Worm (Caenorhabditis elegans) whole organism, L1 larva: Measurements from ENCODE around the gene ZK112.4.

Experiments
- C16A3.4 ChIP-seq: fragments of 150-350 bp; optimal IDR thresholded peaks from 2 replicates; lab custom pipeline; 2014; ENCODE audit warnings: missing biosample characterization, missing genetic modification characterization
- Y116A8C.19 ChIP-seq: sonication (generic microtip); optimal IDR thresholded peaks from 2 replicates; lab custom pipeline; 2016; ENCODE audit warnings: missing compliant biosample characterization, missing genetic modification characterization, borderline replicate concordance
- aha-1 ChIP-seq: fragments of 150-350 bp; optimal IDR thresholded peaks from 2 replicates; lab custom pipeline; 2014; ENCODE audit warnings: missing biosample characterization, missing genetic modification characterization
- alr-1 ChIP-seq: fragments of 200-800 bp; sonication (Bioruptor generic); optimal IDR thresholded peaks from 2 replicates; lab custom pipeline; 2018; ENCODE audit warnings: borderline replicate concordance, mild to moderate bottlenecking, missing genetic modification characterization, missing compliant biosample characterization
- blmp-1 ChIP-seq: fragments of 150-350 bp; optimal IDR thresholded peaks from 2 replicates; lab custom pipeline; 2014; ENCODE audit warnings: missing biosample characterization, missing genetic modification characterization
- ceh-63 ChIP-seq: fragments of 200-800 bp; sonication (Bioruptor generic); optimal IDR thresholded peaks from 2 replicates; lab custom pipeline; 2018; ENCODE audit warnings: mild to moderate bottlenecking, missing genetic modification characterization, missing compliant biosample characterization
- ceh-8 ChIP-seq: fragments of 200-800 bp; sonication (Bioruptor generic); optimal IDR thresholded peaks from 2 replicates; lab custom pipeline; 2018; ENCODE audit warnings: mild to moderate bottlenecking, missing genetic modification characterization, moderate library complexity, missing compliant biosample characterization
- ceh-82 ChIP-seq, 3 experiments: fragments of 150-350 bp in 1 of 3; sonication (generic microtip) in 2 of 3; optimal IDR thresholded peaks; 2 replicates each; lab custom pipeline; 2014 to 2017; ENCODE audit warnings: missing biosample characterization in 3 of 3, missing genetic modification characterization in 3 of 3
- ceh-88 ChIP-seq: fragments of 200-800 bp; sonication (Bioruptor generic); IDR thresholded peaks from 2 replicates; pipeline ENCODE4 v1.3.6; 2022; ENCODE audit warnings: missing genetic modification characterization, missing compliant biosample characterization
- ceh-90 ChIP-seq: sonication (generic microtip); optimal IDR thresholded peaks from 2 replicates; lab custom pipeline; 2016; ENCODE audit warnings: missing genetic modification characterization, missing compliant biosample characterization
- ces-1 ChIP-seq: fragments of 150-350 bp; optimal IDR thresholded peaks from 2 replicates; lab custom pipeline; 2014; ENCODE audit warnings: missing biosample characterization, missing genetic modification reagents, missing genetic modification characterization
- dpl-1 ChIP-seq, 3 experiments: fragments of 150-350 bp in 2 of 3; sonication (generic microtip) in 1 of 3; optimal IDR thresholded peaks; 2 replicates each; lab custom pipeline; 2014 to 2017; ENCODE audit warnings: missing biosample characterization in 3 of 3, missing genetic modification characterization in 3 of 3, missing genetic modification reagents in 3 of 3
- efl-1 ChIP-seq, 4 experiments: fragments of 150-350 bp; optimal IDR thresholded peaks in 3 of 4; peaks in 1 of 4; 1 replicate in 1 of 4; 2 replicates in 3 of 4; lab custom pipeline; 2014; ENCODE audit warnings: missing biosample characterization in 2 of 4, missing genetic modification characterization in 2 of 4, missing genetic modification reagents in 2 of 4
- elt-2 ChIP-seq: sonication (generic microtip); optimal IDR thresholded peaks from 2 replicates; lab custom pipeline; 2016; ENCODE audit warnings: missing genetic modification characterization, mild to moderate bottlenecking, inconsistent platforms, missing compliant biosample characterization, missing genetic modification reagents
- elt-3 ChIP-seq, 6 experiments: fragments of 150-350 bp in 1 of 6; sonication (generic microtip); optimal IDR thresholded peaks; 2 replicates each; lab custom pipeline; 2017 to 2018; ENCODE audit warnings: missing biosample characterization in 6 of 6, missing genetic modification characterization in 6 of 6, inconsistent platforms in 1 of 6
- ets-5 ChIP-seq: fragments of 200-800 bp; sonication (Bioruptor generic); IDR thresholded peaks from 2 replicates; pipeline ENCODE4 v1.3.6; 2022; ENCODE audit warnings: missing genetic modification characterization, missing compliant biosample characterization
- fkh-10 ChIP-seq: sonication (generic microtip); optimal IDR thresholded peaks from 2 replicates; lab custom pipeline; 2017; ENCODE audit warnings: missing biosample characterization, missing genetic modification reagents, missing genetic modification characterization
- fkh-8 ChIP-seq: sonication (generic microtip); optimal IDR thresholded peaks from 2 replicates; lab custom pipeline; 2016; ENCODE audit warnings: mild to moderate bottlenecking, missing genetic modification characterization, missing compliant biosample characterization
- grh-1 ChIP-seq: fragments of 200-800 bp; sonication (Bioruptor generic); IDR thresholded peaks from 2 replicates; pipeline ENCODE4 v1.3.6; 2022; ENCODE audit warnings: missing genetic modification reagents, missing genetic modification characterization, missing compliant biosample characterization
- lin-14 ChIP-seq: fragments of 200-800 bp; sonication (Bioruptor generic); optimal IDR thresholded peaks from 2 replicates; lab custom pipeline; 2018; ENCODE audit warnings: mild to moderate bottlenecking, missing genetic modification characterization, moderate library complexity, missing compliant biosample characterization
- lin-39 ChIP-seq: fragments of 150-350 bp; optimal IDR thresholded peaks from 2 replicates; lab custom pipeline; 2014; ENCODE audit warnings: missing biosample characterization, missing genetic modification reagents, missing genetic modification characterization
- lir-3 ChIP-seq: sonication (generic microtip); optimal IDR thresholded peaks from 2 replicates; lab custom pipeline; 2016; ENCODE audit warnings: mild to moderate bottlenecking, missing genetic modification characterization, moderate library complexity, missing compliant biosample characterization; ENCODE audit not compliant: poor library complexity
- lsy-2 ChIP-seq, 2 experiments: fragments of 150-350 bp; optimal IDR thresholded peaks; 2 replicates each; lab custom pipeline; 2014; ENCODE audit warnings: missing biosample characterization in 2 of 2, missing genetic modification characterization in 2 of 2
- mef-2 ChIP-seq: fragments of 150-350 bp; optimal IDR thresholded peaks from 2 replicates; lab custom pipeline; 2014; ENCODE audit warnings: missing biosample characterization, missing genetic modification characterization
- mep-1 ChIP-seq: fragments of 150-350 bp; optimal IDR thresholded peaks from 2 replicates; lab custom pipeline; 2014; ENCODE audit warnings: missing biosample characterization, missing genetic modification characterization
- nhr-11 ChIP-seq: fragments of 150-350 bp; optimal IDR thresholded peaks from 2 replicates; lab custom pipeline; 2014; ENCODE audit warnings: missing biosample characterization, missing genetic modification characterization
- nhr-12 ChIP-seq: sonication (generic microtip); optimal IDR thresholded peaks from 2 replicates; lab custom pipeline; 2017; ENCODE audit warnings: missing biosample characterization, missing genetic modification characterization
- nhr-237 ChIP-seq: fragments of 150-350 bp; optimal IDR thresholded peaks from 2 replicates; lab custom pipeline; 2014; ENCODE audit warnings: missing biosample characterization, missing genetic modification characterization
- nhr-47 ChIP-seq: sonication (generic microtip); optimal IDR thresholded peaks from 2 replicates; lab custom pipeline; 2016; ENCODE audit warnings: mild to moderate bottlenecking, missing genetic modification characterization, moderate library complexity, missing compliant biosample characterization
- nhr-71 ChIP-seq: sonication (generic microtip); optimal IDR thresholded peaks from 2 replicates; lab custom pipeline; 2016; ENCODE audit warnings: mild to moderate bottlenecking, missing genetic modification characterization, moderate library complexity, missing compliant biosample characterization
- nhr-76 ChIP-seq: sonication (generic microtip); optimal IDR thresholded peaks from 2 replicates; lab custom pipeline; 2017; ENCODE audit warnings: missing biosample characterization, missing genetic modification characterization
- nhr-77 ChIP-seq: fragments of 150-350 bp; optimal IDR thresholded peaks from 2 replicates; lab custom pipeline; 2014; ENCODE audit warnings: missing biosample characterization, missing genetic modification characterization
- pqm-1 ChIP-seq: sonication (generic microtip); optimal IDR thresholded peaks from 3 replicates; lab custom pipeline; 2017; ENCODE audit warnings: missing biosample characterization, missing genetic modification characterization
- snpc-4 ChIP-seq: fragments of 150-350 bp; optimal IDR thresholded peaks from 2 replicates; lab custom pipeline; 2014; ENCODE audit warnings: missing biosample characterization, missing genetic modification characterization
- sox-4 ChIP-seq: sonication (generic microtip); optimal IDR thresholded peaks from 2 replicates; lab custom pipeline; 2016; ENCODE audit warnings: missing genetic modification characterization, missing compliant biosample characterization
- swsn-7 ChIP-seq: sonication (generic microtip); optimal IDR thresholded peaks from 2 replicates; lab custom pipeline; 2016; ENCODE audit warnings: missing genetic modification characterization, missing compliant biosample characterization
- tbx-2 ChIP-seq: sonication (generic microtip); optimal IDR thresholded peaks from 2 replicates; lab custom pipeline; 2016; ENCODE audit warnings: missing genetic modification characterization, missing compliant biosample characterization
- tlp-1 ChIP-seq: fragments of 150-350 bp; optimal IDR thresholded peaks from 2 replicates; lab custom pipeline; 2014; ENCODE audit warnings: missing biosample characterization, missing genetic modification characterization
- unc-130 ChIP-seq: fragments of 150-350 bp; optimal IDR thresholded peaks from 2 replicates; lab custom pipeline; 2017; ENCODE audit warnings: missing biosample characterization, missing genetic modification characterization, inconsistent platforms
- unc-98 ChIP-seq: fragments of 200-800 bp; sonication (Bioruptor generic); IDR thresholded peaks from 2 replicates; pipeline ENCODE4 v1.3.6; 2022; ENCODE audit warnings: missing genetic modification characterization, missing compliant biosample characterization
- xbp-1 ChIP-seq: sonication (generic microtip); optimal IDR thresholded peaks from 2 replicates; lab custom pipeline; 2016; ENCODE audit warnings: missing genetic modification characterization, missing compliant biosample characterization
- zip-4 ChIP-seq: fragments of 200-800 bp; sonication (Bioruptor generic); optimal IDR thresholded peaks from 2 replicates; lab custom pipeline; 2018; ENCODE audit warnings: mild to moderate bottlenecking, missing genetic modification characterization, moderate library complexity, missing compliant biosample characterization
- ztf-11 ChIP-seq, 2 experiments: sonication (generic microtip); optimal IDR thresholded peaks; 2 replicates each; lab custom pipeline; 2016 to 2017; ENCODE audit warnings: missing genetic modification characterization in 2 of 2, missing biosample characterization in 1 of 2, missing compliant biosample characterization in 1 of 2
- ztf-4 ChIP-seq: fragments of 150-350 bp; optimal IDR thresholded peaks from 2 replicates; lab custom pipeline; 2014; ENCODE audit warnings: missing biosample characterization, missing genetic modification characterization

The ZK112.4 gene

DNA sequence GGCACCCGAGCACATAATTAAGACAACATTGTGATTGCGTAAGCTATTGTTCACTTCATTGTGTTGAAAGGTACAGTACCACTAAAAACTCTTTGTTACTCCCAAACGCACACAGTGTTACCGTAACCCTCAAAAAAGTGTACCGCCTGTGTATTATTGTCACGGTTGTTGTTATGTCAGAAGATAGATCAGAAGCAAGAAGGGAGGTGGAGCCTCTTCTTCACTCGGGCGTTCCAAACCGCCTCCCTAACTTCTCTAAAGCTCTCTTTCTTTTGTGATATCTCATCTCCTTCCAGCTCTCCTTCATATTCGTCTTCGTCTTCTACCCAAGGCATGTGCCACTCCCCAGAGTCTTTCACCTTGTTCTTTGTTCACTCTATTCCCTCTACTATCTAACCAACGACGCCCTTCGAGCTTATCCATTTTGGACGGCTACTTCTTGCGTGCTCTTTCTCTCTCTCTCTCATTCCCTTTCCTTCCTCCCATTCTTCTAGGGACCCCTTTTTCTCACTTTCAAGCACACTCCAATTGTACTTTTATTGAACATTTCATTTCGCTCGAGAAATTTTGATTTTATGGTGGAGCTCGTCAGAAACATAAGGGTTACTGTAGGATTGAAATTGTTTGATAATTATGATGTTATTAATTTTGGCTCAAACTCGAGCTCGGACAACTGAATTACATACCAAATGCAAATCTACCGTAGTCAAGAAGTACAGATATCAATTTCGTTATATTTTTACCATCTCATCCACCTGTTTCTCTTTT is 4.1 kb downstream of the ZK112.4 start (continued):
- TF ChIP-seq C16A3.4 (tag; lab: Kevin White, UChicago) (no peak), Y116A8C.19 (no peak), ces-1 (GFP tag; lab: Kevin White, UChicago) (no peak), ets-5 (GFP tag; lab: Robert Waterston, UW) (no peak), ztf-4 (tag; lab: Kevin White, UChicago) (peak; percentile 18), nhr-237 (tag; lab: Kevin White, UChicago) (no peak), fkh-10 (GFP tag; lab: Kevin White, UChicago) (peak; percentile 68), nhr-71 (peak; percentile 9), ceh-82 (tag; optimal IDR thresholded peaks at IDR 0.05; lab: Kevin White, UChicago) (peak in 1 of 3 experiments; percentile 50), swsn-7 (tag; lab: Kevin White, UChicago) (no peak), fkh-8 (tag; lab: Kevin White, UChicago) (peak; percentile 42), elt-2 (tag; lab: Kevin White, UChicago) (no peak), ztf-11 (tag; optimal IDR thresholded peaks at IDR 0.05; lab: Kevin White, UChicago) (no peak), dpl-1 (GFP tag; optimal IDR thresholded peaks at IDR 0.05; lab: Kevin White, UChicago) (no peak), sox-4 (tag; lab: Kevin White, UChicago) (no peak), nhr-77 (tag; lab: Kevin White, UChicago) (no peak), nhr-11 (tag; lab: Kevin White, UChicago) (no peak), xbp-1 (tag; lab: Kevin White, UChicago) (no peak), nhr-47 (tag; lab: Kevin White, UChicago) (no peak), unc-130 (no peak), ceh-88 (GFP tag; lab: Robert Waterston, UW) (no peak), efl-1 (optimal IDR thresholded peaks at IDR 0.05; lab: Kevin White, UChicago) (no peak), efl-1 (GFP tag; optimal IDR thresholded peaks at IDR 0.05 in 1 of 2; lab: Kevin White, UChicago) (peak in 1 of 2 experiments; percentile 63), nhr-12 (tag; lab: Kevin White, UChicago) (no peak), nhr-76 (tag; lab: Kevin White, UChicago) (no peak), alr-1 (tag; lab: Kevin White, UChicago) (peak; percentile 9), lin-39 (no peak), grh-1 (GFP tag; lab: Robert Waterston, UW) (no peak), ceh-8 (GFP tag; lab: Kevin White, UChicago) (peak; percentile 17), aha-1 (tag; lab: Kevin White, UChicago) (no peak), lin-14 (GFP tag; lab: Kevin White, UChicago) (peak; percentile 71), blmp-1 (tag; lab: Kevin White, UChicago) (no peak), lir-3 (tag; lab: Kevin White, UChicago) (no peak), ceh-63 (GFP tag; lab: Kevin White, UChicago) (no peak), elt-3 (tag; optimal IDR thresholded peaks at IDR 0.05; lab: Kevin White, UChicago) (no peak), mep-1 (no peak), snpc-4 (tag; lab: Kevin White, UChicago) (no peak)
- TF ChIP-seq, all 84 proteins: peak for 11

DNA sequence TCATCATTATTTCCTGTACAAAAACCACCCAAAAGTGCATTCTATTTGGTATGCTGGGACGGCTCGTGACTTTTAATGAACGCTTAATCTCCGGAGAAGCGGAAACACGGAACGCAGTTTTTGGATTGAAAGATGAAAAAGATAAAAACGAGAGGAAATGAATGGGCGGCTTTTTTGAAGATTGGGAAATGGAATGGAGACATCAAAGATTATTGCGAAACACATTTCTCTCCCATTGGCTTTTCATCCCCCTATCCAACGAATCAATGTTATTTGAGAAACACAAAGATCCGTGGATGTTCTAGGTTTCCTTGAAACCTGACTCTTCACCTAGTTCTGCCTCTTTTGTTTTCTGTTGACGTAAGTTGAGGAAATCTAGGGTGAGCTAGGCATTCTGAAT is 5.4 kb downstream of the ZK112.4 start:
- TF ChIP-seq efl-1 (optimal IDR thresholded peaks at IDR 0.05; lab: Kevin White, UChicago) (peak in 1 of 2 experiments; percentile 1), efl-1 (GFP tag; optimal IDR thresholded peaks at IDR 0.05 in 1 of 2; lab: Kevin White, UChicago) (no peak), zip-4 (GFP tag; lab: Kevin White, UChicago) (peak; percentile 29), tbx-2 (tag; lab: Kevin White, UChicago) (no peak), fkh-10 (GFP tag; lab: Kevin White, UChicago) (peak; percentile 26), grh-1 (GFP tag; lab: Robert Waterston, UW) (no peak), mef-2 (no peak), ceh-90 (tag; lab: Kevin White, UChicago) (no peak), blmp-1 (tag; lab: Kevin White, UChicago) (peak; percentile 23), ceh-82 (tag; optimal IDR thresholded peaks at IDR 0.05; lab: Kevin White, UChicago) (peak in 1 of 3 experiments; percentile 3), unc-98 (GFP tag; lab: Robert Waterston, UW) (no peak), tlp-1 (no peak), pqm-1 (no peak), lin-14 (GFP tag; lab: Kevin White, UChicago) (peak; percentile 65), nhr-71 (peak; percentile 19), ceh-63 (GFP tag; lab: Kevin White, UChicago) (no peak), lsy-2 (tag; optimal IDR thresholded peaks at IDR 0.05; lab: Kevin White, UChicago) (peak in 1 of 2 experiments; percentile 12)
